Fruit fly (Drosophila melanogaster) whole organism, prepupa: ENCODE measurements around the gene Acp95EF.

Experiments
- Blimp-1 ChIP-seq: fragments of 200-800 bp; sonication (Bioruptor generic); optimal IDR thresholded peaks from 3 replicates; lab custom pipeline; 2017; ENCODE audit warnings: missing biosample characterization, missing genetic modification characterization, mild to moderate bottlenecking, moderate library complexity, missing genetic modification reagents
- CG10669 ChIP-seq: fragments of 200-800 bp; sonication (Bioruptor generic); optimal IDR thresholded peaks from 3 replicates; lab custom pipeline; 2018; ENCODE audit warnings: missing biosample characterization, mild to moderate bottlenecking, missing genetic modification characterization, moderate library complexity
- CG1621 ChIP-seq: fragments of 200-800 bp; sonication (Bioruptor generic); optimal IDR thresholded peaks from 3 replicates; lab custom pipeline; 2018; ENCODE audit warnings: missing biosample characterization, mild to moderate bottlenecking, missing genetic modification characterization
- CG16779 ChIP-seq: fragments of 200-800 bp; sonication (Bioruptor generic); optimal IDR thresholded peaks from 3 replicates; lab custom pipeline; 2017; ENCODE audit warnings: missing biosample characterization, mild to moderate bottlenecking, missing genetic modification characterization
- CG3032 ChIP-seq: fragments of 200-800 bp; optimal IDR thresholded peaks from 2 replicates; lab custom pipeline; 2019; ENCODE audit warnings: missing biosample characterization, mild to moderate bottlenecking, missing genetic modification characterization, moderate library complexity
- CG6854 ChIP-seq: fragments of 200-800 bp; sonication (Bioruptor generic); optimal IDR thresholded peaks from 2 replicates; lab custom pipeline; 2017; ENCODE audit warnings: missing biosample characterization, mild to moderate bottlenecking, missing genetic modification characterization
- CG7368 ChIP-seq: fragments of 200-800 bp; sonication (Bioruptor generic); optimal IDR thresholded peaks from 3 replicates; lab custom pipeline; 2016; ENCODE audit warnings: missing biosample characterization, missing genetic modification characterization
- CG8319 ChIP-seq: fragments of 200-800 bp; sonication (Bioruptor generic); optimal IDR thresholded peaks from 3 replicates; lab custom pipeline; 2016; ENCODE audit warnings: missing biosample characterization, missing genetic modification characterization
- CG9139 ChIP-seq: fragments of 200-800 bp; sonication (Bioruptor generic); optimal IDR thresholded peaks from 3 replicates; lab custom pipeline; 2017; ENCODE audit warnings: missing biosample characterization, mild to moderate bottlenecking, missing genetic modification characterization
- Eip93F ChIP-seq: fragments of 200-800 bp; sonication (Bioruptor generic); optimal IDR thresholded peaks from 2 replicates; lab custom pipeline; 2016; ENCODE audit warnings: missing biosample characterization, mild to moderate bottlenecking, missing genetic modification characterization
- Hr39 ChIP-seq: fragments of 200-800 bp; sonication (Bioruptor generic); optimal IDR thresholded peaks from 2 replicates; lab custom pipeline; 2016; ENCODE audit warnings: missing biosample characterization, missing genetic modification characterization
- Hr4 ChIP-seq: fragments of 200-800 bp; sonication (Bioruptor generic); optimal IDR thresholded peaks from 3 replicates; lab custom pipeline; 2016; ENCODE audit warnings: missing biosample characterization, missing genetic modification characterization
- Sox102F ChIP-seq: fragments of 200-800 bp; sonication (Bioruptor generic); optimal IDR thresholded peaks from 2 replicates; lab custom pipeline; 2016; ENCODE audit warnings: missing biosample characterization, mild to moderate bottlenecking, missing genetic modification characterization

DNA sequence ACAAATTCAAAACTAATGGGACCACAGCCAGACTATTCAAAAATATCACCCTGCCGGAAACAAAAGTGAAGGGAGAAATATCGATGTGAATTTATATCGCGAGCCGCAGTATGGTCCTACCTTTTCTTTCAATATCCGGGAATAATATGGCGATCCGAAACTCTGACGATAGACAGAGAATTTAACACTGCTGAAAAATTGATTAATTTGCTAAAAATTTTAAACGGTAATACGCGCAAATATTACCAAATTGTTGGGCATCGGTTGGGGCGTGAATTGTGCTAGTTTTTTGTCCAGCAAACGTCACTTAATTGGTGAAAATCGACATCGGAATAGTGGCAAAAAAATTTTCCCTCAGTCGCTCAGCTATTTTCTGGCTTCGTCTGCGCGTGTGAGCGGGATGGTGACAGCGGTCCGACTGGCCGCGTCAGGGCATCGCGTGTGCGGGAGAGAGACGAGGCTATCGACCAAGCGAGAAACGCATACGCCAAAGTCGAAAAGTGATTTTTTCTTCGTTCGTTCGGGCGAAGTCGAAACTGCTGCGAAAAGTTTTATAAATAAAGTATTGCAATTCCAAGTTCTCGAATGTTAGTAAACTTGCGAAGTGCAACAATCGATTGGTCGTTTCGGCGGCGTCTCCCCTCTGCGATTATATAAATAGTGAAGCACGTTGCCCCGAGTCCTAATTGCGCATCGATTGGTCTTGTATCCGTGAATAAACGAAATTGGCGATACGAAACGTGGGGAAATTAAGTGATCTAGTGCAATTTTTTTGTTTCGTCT lies 1.8 kb downstream of the Acp95EF start, which contains the start of gene mask:
- peak; percentile 23 for TF ChIP-seq CG1621
- peak; percentile 67 for TF ChIP-seq Sox102F (GFP tag; lab: Kevin White, UChicago)
- peak; percentile 27 for TF ChIP-seq CG3032 (tag; lab: Kevin White, UChicago)
- peak; percentile 71 for TF ChIP-seq CG8319 (GFP tag; lab: Kevin White, UChicago)
- TF ChIP-seq CG9139 (GFP tag; lab: Kevin White, UChicago): peak; percentile 76
- TF ChIP-seq Hr4: no peak
- TF ChIP-seq CG7368: peak; percentile 51
- TF ChIP-seq CG10669: peak; percentile 54
- peak; percentile 88 for TF ChIP-seq CG6854 (GFP tag; lab: Kevin White, UChicago)
- peak; percentile 79 for TF ChIP-seq Hr39 (GFP tag; lab: Kevin White, UChicago)
- peak; percentile 54 for TF ChIP-seq Blimp-1 (GFP tag; lab: Kevin White, UChicago)
- no peak for TF ChIP-seq Eip93F (GFP tag; lab: Kevin White, UChicago)
- no peak for TF ChIP-seq CG16779 (tag; lab: Kevin White, UChicago)
